Worm (Caenorhabditis elegans): ENCODE data around the gene nhr-112.

nhr-112 gene

DNA sequence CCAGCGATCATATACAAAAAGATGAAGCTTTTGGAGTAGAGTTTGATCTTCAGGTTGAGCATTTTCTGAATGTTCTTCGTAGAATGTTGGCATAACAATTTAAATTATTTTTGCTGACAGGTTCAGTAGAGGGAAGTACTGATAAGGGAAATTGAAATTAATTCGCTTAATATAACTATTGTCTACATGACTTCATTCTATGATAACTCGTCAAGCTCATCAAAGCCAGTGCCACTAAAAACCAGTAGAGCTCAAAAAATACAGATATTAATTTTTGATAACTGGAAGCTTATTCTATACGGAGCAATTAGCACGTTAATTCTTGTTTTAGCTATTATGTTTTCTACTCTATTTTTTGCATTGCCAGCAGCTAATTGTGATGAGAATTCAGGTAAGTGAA lies 15.5 kb upstream of the nhr-112 start, which contains the start of the genes clec-29 and clec-39:
Gene clec-29 (minus strand): TSS at position 101 of the 400 bp plus-strand sequence.
Gene clec-39 (plus strand): TSS at position 169 of the 400 bp plus-strand sequence.
- no peak for TF ChIP-seq nhr-129 (tag; optimal IDR thresholded peaks at IDR 0.05)
- no peak for TF ChIP-seq ZK546.5 (tag; optimal IDR thresholded peaks at IDR 0.05)
- no peak for TF ChIP-seq lin-39 (tag; optimal IDR thresholded peaks at IDR 0.05)
- TF ChIP-seq sem-4 (tag; optimal IDR thresholded peaks at IDR 0.05) = no peak
- TF ChIP-seq lin-13 (GFP tag; optimal IDR thresholded peaks at IDR 0.05) = no peak
- no peak for TF ChIP-seq lsy-2 (tag; optimal IDR thresholded peaks at IDR 0.05)
- no peak for TF ChIP-seq nhr-10 (tag; optimal IDR thresholded peaks at IDR 0.05)
- no peak for TF ChIP-seq ama-1 (optimal IDR thresholded peaks at IDR 0.05)
- no peak for TF ChIP-seq snpc-4 (tag; optimal IDR thresholded peaks at IDR 0.05)
- TF ChIP-seq alr-1 (tag; optimal IDR thresholded peaks at IDR 0.05) = no peak
- no peak for TF ChIP-seq nhr-237 (tag; optimal IDR thresholded peaks at IDR 0.05)
- no peak for TF ChIP-seq ceh-16 (tag; optimal IDR thresholded peaks at IDR 0.05)
- TF ChIP-seq mbf-1 (tag; optimal IDR thresholded peaks at IDR 0.05) = no peak
- no peak for TF ChIP-seq nhr-25 (tag; optimal IDR thresholded peaks at IDR 0.05)
- no peak for TF ChIP-seq F13H6.1 (tag; optimal IDR thresholded peaks at IDR 0.05)
- TF ChIP-seq ztf-1 (GFP tag; conservative IDR thresholded peaks at IDR 0.05) = no peak
- TF ChIP-seq sma-9 (GFP tag; optimal IDR thresholded peaks at IDR 0.05) = no peak
- no peak for TF ChIP-seq sma-9 (tag; optimal IDR thresholded peaks at IDR 0.05)

DNA sequence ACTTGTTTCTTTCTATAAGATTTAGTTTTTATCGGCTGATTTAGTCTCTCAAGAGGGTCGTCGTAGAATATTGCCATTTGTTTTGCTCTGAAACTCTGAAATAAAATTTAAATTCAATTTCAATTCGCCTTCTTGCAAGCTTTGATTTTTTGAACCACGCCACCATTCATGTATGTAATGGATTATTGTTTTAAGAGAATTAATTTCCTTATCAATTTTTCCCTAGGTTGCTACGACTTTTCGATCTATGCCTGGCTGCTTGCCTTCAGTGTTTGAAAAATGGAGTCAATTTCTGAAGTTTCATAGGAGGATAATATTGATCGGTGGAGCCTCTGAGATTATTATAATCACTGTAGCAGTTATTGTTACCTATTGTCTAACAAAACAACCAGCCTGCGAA lies 11.9 kb upstream of the nhr-112 start, which contains the start of the genes clec-38 and clec-34:
Gene clec-38 (minus strand): TSS at position 101 of the 400 bp plus-strand sequence.
Gene clec-34 (plus strand): TSS at position 248 of the 400 bp plus-strand sequence.
- TF ChIP-seq fos-1 (tag; optimal IDR thresholded peaks at IDR 0.05) (no peak), Y55F3AM.14 (GFP tag; optimal IDR thresholded peaks at IDR 0.05) (no peak), alr-1 (tag; optimal IDR thresholded peaks at IDR 0.05) (no peak), nhr-129 (tag; optimal IDR thresholded peaks at IDR 0.05) (no peak), ama-1 (optimal IDR thresholded peaks at IDR 0.05) (no peak), nhr-237 (tag; optimal IDR thresholded peaks at IDR 0.05) (no peak), nhr-12 (tag; optimal IDR thresholded peaks at IDR 0.05) (no peak), elt-3 (tag; optimal IDR thresholded peaks at IDR 0.05) (no peak), nhr-10 (tag; optimal IDR thresholded peaks at IDR 0.05) (no peak), egl-27 (tag; optimal IDR thresholded peaks at IDR 0.05) (no peak), lin-11 (tag; optimal IDR thresholded peaks at IDR 0.05) (no peak), mab-5 (tag; optimal IDR thresholded peaks at IDR 0.05) (no peak), ztf-1 (GFP tag; conservative IDR thresholded peaks at IDR 0.05) (no peak), blmp-1 (tag; optimal IDR thresholded peaks at IDR 0.05; ENCODE audit: insufficient read depth) (no peak), crh-2 (tag; optimal IDR thresholded peaks at IDR 0.05) (no peak)

DNA sequence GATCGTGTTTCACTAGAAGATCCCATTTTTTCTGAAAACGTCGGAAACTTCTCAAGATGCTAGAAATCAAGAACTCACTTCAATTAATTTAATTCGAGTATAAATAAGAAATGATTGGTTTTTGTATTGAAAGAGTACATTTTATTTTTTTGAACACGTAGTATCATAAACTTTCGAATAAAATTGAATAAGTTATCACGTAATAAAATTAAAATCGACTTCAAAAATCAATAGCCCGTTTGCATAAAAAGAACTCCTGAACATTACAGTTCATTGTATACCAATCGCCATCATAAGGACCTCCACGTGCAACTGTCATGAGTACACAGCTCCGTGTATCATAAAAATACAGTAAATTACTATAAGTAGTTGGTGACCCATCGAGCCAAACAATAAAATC lies 10.0 kb upstream of the nhr-112 start, which contains the start of gene T25E12.16:
Gene T25E12.16 (minus strand): TSS at position 101 of the 400 bp plus-strand sequence.
- TF ChIP-seq peb-1 (tag; optimal IDR thresholded peaks at IDR 0.05) (no peak), egl-27 (tag; optimal IDR thresholded peaks at IDR 0.05) (no peak), unc-39 (tag; optimal IDR thresholded peaks at IDR 0.05) (no peak), nhr-11 (tag; optimal IDR thresholded peaks at IDR 0.05) (no peak), snpc-4 (tag; optimal IDR thresholded peaks at IDR 0.05) (no peak), lin-13 (GFP tag; optimal IDR thresholded peaks at IDR 0.05) (no peak), mbf-1 (tag; optimal IDR thresholded peaks at IDR 0.05) (no peak), unc-62 (GFP tag; optimal IDR thresholded peaks at IDR 0.05) (no peak), lsy-2 (tag; optimal IDR thresholded peaks at IDR 0.05) (no peak), ztf-1 (GFP tag; conservative IDR thresholded peaks at IDR 0.05) (no peak), crh-2 (tag; optimal IDR thresholded peaks at IDR 0.05) (no peak), ZK546.5 (tag; optimal IDR thresholded peaks at IDR 0.05) (no peak), ztf-11 (tag; optimal IDR thresholded peaks at IDR 0.05) (no peak), R02D3.7 (tag; optimal IDR thresholded peaks at IDR 0.05) (no peak), fos-1 (tag; optimal IDR thresholded peaks at IDR 0.05) (no peak), dmd-4 (tag; optimal IDR thresholded peaks at IDR 0.05) (no peak), zag-1 (tag; optimal IDR thresholded peaks at IDR 0.05) (no peak), F13H6.1 (tag; optimal IDR thresholded peaks at IDR 0.05) (no peak), mab-5 (tag; optimal IDR thresholded peaks at IDR 0.05) (no peak), ama-1 (optimal IDR thresholded peaks at IDR 0.05) (no peak)

DNA sequence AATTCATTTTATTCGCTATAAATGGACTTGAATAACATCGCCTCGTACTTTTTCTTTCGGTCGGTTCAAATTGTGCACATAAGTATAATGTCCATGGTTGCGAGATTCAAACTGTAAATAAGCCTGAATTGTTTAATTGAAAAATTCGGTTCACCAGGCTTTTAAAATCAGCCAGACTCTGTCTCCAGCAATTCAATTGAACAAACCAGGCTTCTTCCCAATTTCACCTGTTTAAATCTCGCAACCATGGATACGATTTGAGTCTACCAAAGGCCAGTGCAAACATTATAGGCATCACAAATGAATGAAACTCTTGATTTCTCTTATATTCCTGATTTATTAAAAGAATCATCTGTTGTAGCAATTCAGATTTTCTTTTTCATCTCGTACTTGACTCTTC lies 8.0 kb upstream of the nhr-112 start, which contains the start of gene srz-100:
Gene srz-100 (plus strand): TSS at position 301 of the 400 bp plus-strand sequence.
- TF ChIP-seq mdl-1 (tag; optimal IDR thresholded peaks at IDR 0.05) = no peak
- no peak for TF ChIP-seq ztf-11 (tag; optimal IDR thresholded peaks at IDR 0.05)
- no peak for TF ChIP-seq mab-5 (tag; optimal IDR thresholded peaks at IDR 0.05)
- TF ChIP-seq nhr-6 (tag; optimal IDR thresholded peaks at IDR 0.05) = no peak
- no peak for TF ChIP-seq nhr-129 (tag; optimal IDR thresholded peaks at IDR 0.05)

All from whole organism, L2 larva.